Worm (Caenorhabditis elegans) whole organism, L4/young adult: ENCODE results near the gene C04A11.1.

ENCODE experiments used
- dao-5 ChIP-seq: sonication (generic microtip); optimal IDR thresholded peaks from 2 replicates; lab custom pipeline; 2016; ENCODE audit warnings: missing genotype, missing genetic modification characterization, moderate library complexity, missing compliant biosample characterization
- him-1 ChIP-seq: sonication (generic microtip); optimal IDR thresholded peaks from 2 replicates; lab custom pipeline; 2016; ENCODE audit warnings: missing genotype, missing genetic modification reagents, missing genetic modification characterization, missing compliant biosample characterization

DNA sequence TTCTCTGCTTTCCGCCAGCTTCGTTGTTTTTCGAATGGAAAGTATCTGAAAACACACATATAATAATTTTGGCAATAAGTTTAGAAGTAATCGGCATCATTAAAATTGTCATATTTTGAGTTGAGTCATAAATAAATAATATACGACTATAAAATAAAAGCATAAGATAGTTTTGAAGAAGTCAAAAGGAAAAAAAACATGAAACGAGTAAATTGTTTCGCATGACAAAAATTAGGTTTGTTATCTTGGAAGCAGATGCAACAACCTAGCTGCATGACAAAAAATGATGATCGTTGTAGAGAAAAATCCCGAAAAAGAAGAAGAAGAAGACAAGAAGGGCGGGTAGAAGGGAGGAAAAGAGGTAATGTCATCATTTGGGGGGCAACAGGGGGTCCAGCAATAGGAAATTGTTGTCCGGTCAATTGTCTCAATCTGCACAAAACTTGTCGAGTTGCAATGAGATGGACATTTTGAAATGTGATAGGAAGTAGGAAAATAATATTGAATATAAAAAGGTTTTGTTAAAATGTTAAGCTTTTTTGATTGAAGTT is 29.1 kb upstream of the C04A11.1 start, which contains the start of gene nlg-1:
- TF ChIP-seq him-1, result no peak
- TF ChIP-seq dao-5 (tag; lab: Kevin White, UChicago), result no peak
